Worm (Caenorhabditis elegans): ENCODE data around the gene par-3.
A peak's percentile ranks its signal among the peaks of the same experiment; 100 is the strongest.

par-3 gene

ce11 chrIII:5653692-5654105 is 10.3 kb upstream of the par-3 start (continued):
- TF ChIP-seq lin-26 (GFP tag; IDR thresholded peaks at IDR 0.05) (peak; percentile 55; the same call in 1 of the 2 replicates), pbrm-1 (GFP tag; IDR thresholded peaks at IDR 0.05) (peak; percentile 93), ztf-3 (GFP tag; optimal IDR thresholded peaks at IDR 0.05) (no peak), unc-130 (GFP tag; optimal IDR thresholded peaks at IDR 0.05) (peak; percentile 37), madf-6 (GFP tag; IDR thresholded peaks at IDR 0.05) (peak; percentile 91), nhr-80 (tag; optimal IDR thresholded peaks at IDR 0.05) (no peak), unc-62 (GFP tag; optimal IDR thresholded peaks at IDR 0.05) (no peak), bed-1 (GFP tag; IDR thresholded peaks at IDR 0.05) (no peak), snpc-1.3 (tag; optimal IDR thresholded peaks at IDR 0.05; ENCODE audit: insufficient read depth) (peak; percentile 96), rcor-1 (GFP tag; IDR thresholded peaks at IDR 0.05) (peak; percentile 71), F23B12.7 (tag; optimal IDR thresholded peaks at IDR 0.05; ENCODE audit: insufficient read depth) (peak; percentile 46), attf-6 (GFP tag; IDR thresholded peaks at IDR 0.05) (peak; percentile 60), zfh-2 (GFP tag; conservative IDR thresholded peaks at IDR 0.05) (no peak), ccch-3 (GFP tag; optimal IDR thresholded peaks at IDR 0.05) (no peak), nhr-179 (tag; optimal IDR thresholded peaks at IDR 0.05) (no peak), mes-4 (tag; optimal IDR thresholded peaks at IDR 0.05) (no peak), ztf-26 (tag; optimal IDR thresholded peaks at IDR 0.05) (no peak), B0019.2 (GFP tag; conservative IDR thresholded peaks at IDR 0.05) (no peak), fkh-3 (tag; optimal IDR thresholded peaks at IDR 0.05) (no peak), B0261.1 (tag; optimal IDR thresholded peaks at IDR 0.05) (no peak), mel-28 (tag; optimal IDR thresholded peaks at IDR 0.05; ENCODE audit: borderline replicate concordance) (no peak), ztf-6 (GFP tag; IDR thresholded peaks at IDR 0.05) (no peak), Y67H2A.10 (GFP tag; conservative IDR thresholded peaks at IDR 0.05) (no peak), hrde-1 (tag; optimal IDR thresholded peaks at IDR 0.05; ENCODE audit: borderline replicate concordance) (peak; percentile 45), mxl-1 (tag; optimal IDR thresholded peaks at IDR 0.05) (no peak), Y95B8A.8 (GFP tag; IDR thresholded peaks at IDR 0.05) (no peak), F22D6.2 (tag; optimal IDR thresholded peaks at IDR 0.05) (no peak), hsf-1 (GFP tag; IDR thresholded peaks at IDR 0.05) (peak; percentile 33; the same call in 1 of the 2 replicates), ceh-58 (GFP tag; IDR thresholded peaks at IDR 0.05) (no peak), ceh-79 (tag; optimal IDR thresholded peaks at IDR 0.05) (no peak), F49E8.2 (tag; optimal IDR thresholded peaks at IDR 0.05; ENCODE audit: insufficient read depth) (peak; percentile 90), ceh-40 (GFP tag; IDR thresholded peaks at IDR 0.05) (no peak), D2030.7 (GFP tag; IDR thresholded peaks at IDR 0.05) (peak; percentile 79), madf-8 (GFP tag; conservative IDR thresholded peaks at IDR 0.05) (peak; percentile 54; the same call in 1 of the 2 replicates), Y79H2A.3 (GFP tag; conservative IDR thresholded peaks at IDR 0.05) (no peak), dpl-1 (GFP tag; optimal IDR thresholded peaks at IDR 0.05) (no peak), T07F8.4 (tag; optimal IDR thresholded peaks at IDR 0.05) (no peak), tbp1 (GFP tag; optimal IDR thresholded peaks at IDR 0.05) (peak; percentile 75), cebp-1 (GFP tag; IDR thresholded peaks at IDR 0.05) (no peak), cebp-1 (tag; optimal IDR thresholded peaks at IDR 0.05) (no peak), rpc-1 (optimal IDR thresholded peaks at IDR 0.05) (no peak), rpc-1 (tag; optimal IDR thresholded peaks at IDR 0.05) (no peak), snpc-1.1 (tag; optimal IDR thresholded peaks at IDR 0.05; ENCODE audit: insufficient read depth) (peak; percentile 97), lir-1 (GFP tag; conservative IDR thresholded peaks at IDR 0.05) (no peak), gei-17 (GFP tag; optimal IDR thresholded peaks at IDR 0.05) (no peak), egl-18 (GFP tag; IDR thresholded peaks at IDR 0.05) (no peak), F33H1.4 (GFP tag; IDR thresholded peaks at IDR 0.05) (peak; percentile 66), akir-1 (GFP tag; optimal IDR thresholded peaks at IDR 0.05) (no peak), pha-4 (tag; optimal IDR thresholded peaks at IDR 0.05) (no peak), F57C9.4 (tag; optimal IDR thresholded peaks at IDR 0.05) (no peak)
